Fruit fly (Drosophila melanogaster) whole organism, embryonic: ENCODE data around the gene CG9837.

Source experiments
- Atf6 ChIP-seq: fragments of 200-800 bp; sonication (Bioruptor generic); IDR thresholded peaks from 2 replicates; pipeline ENCODE4 v1.3.6; 2022; ENCODE audit warnings: missing biosample characterization, missing genetic modification characterization
- Bdp1 ChIP-seq: fragments of 200-800 bp; sonication (Bioruptor generic); optimal IDR thresholded peaks from 3 replicates; lab custom pipeline; 2016; ENCODE audit warnings: missing biosample characterization, missing genetic modification characterization
- CG10274 ChIP-seq: fragments of 200-800 bp; sonication (Bioruptor generic); optimal IDR thresholded peaks from 3 replicates; lab custom pipeline; 2017; ENCODE audit warnings: missing biosample characterization, mild to moderate bottlenecking, missing genetic modification characterization
- CG10321 ChIP-seq: fragments of 200-800 bp; sonication (Bioruptor generic); IDR thresholded peaks from 2 replicates; pipeline ENCODE4 v1.3.6; 2022; ENCODE audit warnings: missing biosample characterization, missing genetic modification characterization
- CG11247 ChIP-seq: fragments of 200-800 bp; sonication (Bioruptor generic); IDR thresholded peaks from 2 replicates; pipeline ENCODE4 v1.3.6; 2022; ENCODE audit warnings: missing biosample characterization, missing genetic modification characterization
- CG13287 ChIP-seq: fragments of 200-800 bp; sonication (Bioruptor generic); IDR thresholded peaks from 2 replicates; pipeline ENCODE4 v1.3.6; 2022; ENCODE audit warnings: missing biosample characterization, missing genetic modification characterization; ENCODE audit not compliant: partially characterized antibody
- CG13624 ChIP-seq: fragments of 200-800 bp; sonication (Bioruptor generic); optimal IDR thresholded peaks from 2 replicates; lab custom pipeline; 2016; ENCODE audit warnings: missing biosample characterization, missing genetic modification characterization
- CG15479 ChIP-seq: fragments of 200-800 bp; sonication (Bioruptor generic); optimal IDR thresholded peaks from 3 replicates; lab custom pipeline; 2019; ENCODE audit warnings: missing biosample characterization, mild to moderate bottlenecking, missing genetic modification characterization, moderate library complexity
- CG17912 ChIP-seq: fragments of 200-800 bp; sonication (Bioruptor generic); optimal IDR thresholded peaks from 2 replicates; lab custom pipeline; 2018; ENCODE audit warnings: missing biosample characterization, mild to moderate bottlenecking, missing genetic modification characterization
- CG2199 ChIP-seq: fragments of 200-800 bp; sonication (Bioruptor generic); IDR thresholded peaks from 3 replicates; pipeline ENCODE4 v1.3.6; 2022; ENCODE audit warnings: missing biosample characterization, missing genetic modification characterization
- CG3995 ChIP-seq: fragments of 200-800 bp; sonication (Bioruptor generic); optimal IDR thresholded peaks from 3 replicates; lab custom pipeline; 2016; ENCODE audit warnings: missing biosample characterization, missing genetic modification characterization
- CG42726 ChIP-seq: fragments of 200-800 bp; sonication (Bioruptor generic); IDR thresholded peaks from 2 replicates; pipeline ENCODE4 v1.3.6; 2022; ENCODE audit warnings: missing biosample characterization, missing genetic modification characterization; ENCODE audit not compliant: partially characterized antibody
- CG4820 ChIP-seq: fragments of 200-800 bp; sonication (Bioruptor generic); optimal IDR thresholded peaks from 3 replicates; lab custom pipeline; 2016; ENCODE audit warnings: missing biosample characterization, missing genetic modification characterization
- CG4854 ChIP-seq: fragments of 200-800 bp; sonication (Bioruptor generic); optimal IDR thresholded peaks from 2 replicates; lab custom pipeline; 2016; ENCODE audit warnings: missing biosample characterization, missing genetic modification characterization, inconsistent platforms
- CG7372 ChIP-seq: fragments of 200-800 bp; sonication (Bioruptor generic); IDR thresholded peaks from 2 replicates; pipeline ENCODE4 v1.3.6; 2022; ENCODE audit warnings: missing biosample characterization, missing genetic modification characterization
- CG7963 ChIP-seq: fragments of 200-800 bp; sonication (Bioruptor generic); IDR thresholded peaks from 3 replicates; pipeline ENCODE4 v1.3.6; 2022; ENCODE audit warnings: missing biosample characterization, missing genetic modification characterization; ENCODE audit not compliant: partially characterized antibody
- CG8290 ChIP-seq, 3 experiments: fragments of 200-800 bp; sonication (Bioruptor generic); optimal IDR thresholded peaks; 2 replicates each; lab custom pipeline; 2016 to 2019; ENCODE audit warnings: missing biosample characterization in 3 of 3, missing genetic modification characterization in 3 of 3, mild to moderate bottlenecking in 2 of 3, moderate library complexity in 1 of 3
- CG8478 ChIP-seq: fragments of >200 bp; optimal IDR thresholded peaks from 2 replicates; lab custom pipeline; 2018
- CG8944 ChIP-seq: fragments of 200-800 bp; sonication (Bioruptor generic); optimal IDR thresholded peaks from 3 replicates; lab custom pipeline; 2016; ENCODE audit warnings: missing biosample characterization, missing genetic modification characterization
- CG9437 ChIP-seq: fragments of 200-800 bp; sonication (Bioruptor generic); optimal IDR thresholded peaks from 2 replicates; lab custom pipeline; 2018; ENCODE audit warnings: missing biosample characterization, mild to moderate bottlenecking, missing genetic modification characterization
- Dll ChIP-seq: fragments of 200-800 bp; sonication (Bioruptor generic); IDR thresholded peaks from 4 replicates; pipeline ENCODE4 v1.3.6; 2022; ENCODE audit warnings: missing biosample characterization, missing genetic modification characterization; ENCODE audit not compliant: partially characterized antibody
- Dp ChIP-seq: fragments of 200-800 bp; sonication (Bioruptor generic); optimal IDR thresholded peaks from 2 replicates; lab custom pipeline; 2018; ENCODE audit warnings: missing biosample characterization, mild to moderate bottlenecking, missing genetic modification characterization, moderate library complexity
- Drgx ChIP-seq: fragments of 200-800 bp; sonication (Bioruptor generic); IDR thresholded peaks from 2 replicates; pipeline ENCODE4 v1.3.6; 2022; ENCODE audit warnings: missing biosample characterization, missing genetic modification characterization
- E2f2 ChIP-seq: fragments of 200-800 bp; sonication (Bioruptor generic); IDR thresholded peaks from 2 replicates; pipeline ENCODE4 v1.3.6; 2022; ENCODE audit warnings: missing biosample characterization, missing genetic modification characterization
- Ets65A ChIP-seq: fragments of 200-800 bp; sonication (Bioruptor generic); peaks from one replicate; lab custom pipeline; 2016; ENCODE audit warnings: missing biosample characterization, missing genetic modification characterization
- Ets97D ChIP-seq: fragments of 200-800 bp; sonication (Bioruptor generic); optimal IDR thresholded peaks from 3 replicates; lab custom pipeline; 2016; ENCODE audit warnings: missing biosample characterization, missing genetic modification characterization
- MBD-R2 ChIP-seq: fragments of 200-800 bp; sonication (Bioruptor generic); IDR thresholded peaks from 2 replicates; pipeline ENCODE4 v1.3.6; 2022; ENCODE audit warnings: missing biosample characterization, missing genetic modification characterization
- Med ChIP-seq: fragments of 200-800 bp; sonication (Bioruptor generic); peaks from one replicate; lab custom pipeline; 2016; ENCODE audit warnings: missing biosample characterization, missing genetic modification characterization, mild to moderate bottlenecking, inconsistent platforms, moderate library complexity
- Myb ChIP-seq: fragments of 200-800 bp; sonication (Bioruptor generic); optimal IDR thresholded peaks from 2 replicates; lab custom pipeline; 2016; ENCODE audit warnings: missing biosample characterization, missing genetic modification characterization
- Opbp ChIP-seq: fragments of 200-800 bp; sonication (Bioruptor generic); IDR thresholded peaks from 3 replicates; pipeline ENCODE4 v1.3.6; 2022; ENCODE audit warnings: missing biosample characterization, missing genetic modification characterization; ENCODE audit not compliant: partially characterized antibody
- YL-1 ChIP-seq: fragments of 200-800 bp; sonication (Bioruptor generic); optimal IDR thresholded peaks from 3 replicates; lab custom pipeline; 2017; ENCODE audit warnings: missing biosample characterization, mild to moderate bottlenecking, missing genetic modification characterization
- al ChIP-seq: fragments of 200-800 bp; sonication (Bioruptor generic); IDR thresholded peaks from 2 replicates; pipeline ENCODE4 v1.3.6; 2022; ENCODE audit warnings: missing biosample characterization, missing genetic modification characterization
- amos ChIP-seq: fragments of 200-800 bp; sonication (Bioruptor generic); IDR thresholded peaks from 2 replicates; pipeline ENCODE4 v1.3.6; 2022; ENCODE audit warnings: missing biosample characterization, missing genetic modification characterization; ENCODE audit not compliant: partially characterized antibody
- cad ChIP-seq: fragments of >200 bp; optimal IDR thresholded peaks from 2 replicates; lab custom pipeline; 2017; ENCODE audit warnings: missing biosample characterization, missing genetic modification characterization
- cas ChIP-seq: fragments of 200-800 bp; sonication (Bioruptor generic); IDR thresholded peaks from 2 replicates; pipeline ENCODE4 v1.3.6; 2022; ENCODE audit warnings: missing biosample characterization, missing genetic modification characterization
- ci ChIP-seq: fragments of 200-800 bp; sonication (Bioruptor generic); IDR thresholded peaks from 3 replicates; pipeline ENCODE4 v1.3.6; 2022; ENCODE audit warnings: missing biosample characterization, missing genetic modification characterization
- crc ChIP-seq: fragments of 200-800 bp; sonication (Bioruptor generic); optimal IDR thresholded peaks from 2 replicates; lab custom pipeline; 2016; ENCODE audit warnings: missing biosample characterization, missing genetic modification characterization
- dm ChIP-seq: fragments of 200-800 bp; sonication (Bioruptor generic); optimal IDR thresholded peaks from 3 replicates; lab custom pipeline; 2016; ENCODE audit warnings: missing biosample characterization, missing genetic modification characterization
- gcm ChIP-seq: fragments of 200-800 bp; sonication (Bioruptor generic); optimal IDR thresholded peaks from 2 replicates; lab custom pipeline; 2019; ENCODE audit warnings: missing biosample characterization, mild to moderate bottlenecking, missing genetic modification characterization, moderate library complexity
- hth ChIP-seq: fragments of >200 bp; optimal IDR thresholded peaks from 2 replicates; lab custom pipeline; 2017; ENCODE audit warnings: inconsistent platforms
- kah ChIP-seq: fragments of 200-800 bp; sonication (Bioruptor generic); optimal IDR thresholded peaks from 2 replicates; lab custom pipeline; 2018; ENCODE audit warnings: missing biosample characterization, mild to moderate bottlenecking, missing genetic modification characterization
- lilli ChIP-seq: fragments of 200-800 bp; sonication (Bioruptor generic); optimal IDR thresholded peaks from 3 replicates; lab custom pipeline; 2016; ENCODE audit warnings: missing biosample characterization, missing genetic modification characterization
- pzg ChIP-seq: fragments of 200-800 bp; sonication (Bioruptor generic); optimal IDR thresholded peaks from 3 replicates; lab custom pipeline; 2018; ENCODE audit warnings: missing biosample characterization, mild to moderate bottlenecking, missing genetic modification characterization, moderate library complexity
- ro ChIP-seq: fragments of 200-800 bp; sonication (Bioruptor generic); IDR thresholded peaks from 2 replicates; pipeline ENCODE4 v1.3.6; 2022; ENCODE audit warnings: missing biosample characterization, missing genetic modification characterization
- salm ChIP-seq: fragments of 200-800 bp; sonication (Bioruptor generic); optimal IDR thresholded peaks from 2 replicates; lab custom pipeline; 2018; ENCODE audit warnings: missing biosample characterization, mild to moderate bottlenecking, missing genetic modification characterization
- sisA ChIP-seq: fragments of 200-800 bp; sonication (Bioruptor generic); IDR thresholded peaks from 2 replicates; pipeline ENCODE4 v1.3.6; 2022; ENCODE audit warnings: missing biosample characterization, missing genetic modification characterization
- sr ChIP-seq: fragments of 200-800 bp; sonication (Bioruptor generic); IDR thresholded peaks from 3 replicates; pipeline ENCODE4 v1.3.6; 2022; ENCODE audit warnings: missing biosample characterization, missing genetic modification characterization
- stwl ChIP-seq: fragments of 200-800 bp; sonication (Bioruptor generic); optimal IDR thresholded peaks from 3 replicates; lab custom pipeline; 2018; ENCODE audit warnings: missing biosample characterization, mild to moderate bottlenecking, missing genetic modification characterization, moderate library complexity
- trem ChIP-seq: fragments of 200-800 bp; optimal IDR thresholded peaks from 3 replicates; lab custom pipeline; 2019; ENCODE audit warnings: missing biosample characterization, mild to moderate bottlenecking, missing genetic modification characterization, moderate library complexity
- zfh1 ChIP-seq: fragments of 200-800 bp; sonication (Bioruptor generic); IDR thresholded peaks from 3 replicates; pipeline ENCODE4 v1.3.6; 2022; ENCODE audit warnings: missing biosample characterization, missing genetic modification characterization

Gene CG9837

DNA sequence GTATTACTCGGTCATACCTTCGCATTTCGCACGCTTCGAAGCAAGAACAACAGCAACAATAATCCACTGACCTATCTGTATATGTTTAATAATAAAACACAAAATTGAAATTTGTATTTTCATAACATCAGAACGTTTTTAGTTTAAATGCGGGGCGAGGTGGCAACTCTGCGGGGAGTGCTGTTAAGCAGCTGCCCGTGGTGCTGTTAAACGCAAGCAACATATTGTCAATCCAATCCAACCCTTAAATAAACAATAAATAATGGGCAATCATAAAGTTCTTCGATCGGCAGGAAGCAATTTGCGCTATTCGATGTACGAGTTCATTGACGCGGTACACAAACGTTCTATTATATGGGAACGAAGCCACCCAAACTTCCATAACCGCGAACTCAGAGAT lies 7.3 kb downstream of the CG9837 start, which contains the start of gene hng2 (continued):
- no peak for TF ChIP-seq Atf6
- TF ChIP-seq cad (GFP tag; lab: Kevin White, UChicago) = peak; percentile 7
- no peak for TF ChIP-seq sr (GFP tag; lab: Robert Waterston, UW)
- 0 out of 3 replicates have a peak, but pooled peaks have one; percentile 49 for TF ChIP-seq CG2199 (GFP tag; lab: Robert Waterston, UW)
- TF ChIP-seq Med (GFP tag; lab: Kevin White, UChicago) = peak; percentile 44
- TF ChIP-seq cas (GFP tag; lab: Robert Waterston, UW) = no peak
- TF ChIP-seq CG4820 (GFP tag; lab: Kevin White, UChicago) = no peak
- no peak for TF ChIP-seq gcm
- TF ChIP-seq salm (tag; lab: Kevin White, UChicago) = no peak
- 0 out of 2 replicates have a peak, but pooled peaks have one; percentile 8 for TF ChIP-seq CG13287 (GFP tag; lab: Robert Waterston, UW)
- no peak for TF ChIP-seq CG7963 (GFP tag; lab: Robert Waterston, UW)
- no peak for TF ChIP-seq lilli (GFP tag; lab: Kevin White, UChicago)
- no peak for TF ChIP-seq CG8944 (GFP tag; lab: Kevin White, UChicago)
- peak; percentile 36 for TF ChIP-seq pzg (GFP tag; lab: Kevin White, UChicago)
- TF ChIP-seq kah = no peak
- no peak for TF ChIP-seq ro (GFP tag; lab: Robert Waterston, UW)
- no peak for TF ChIP-seq sisA
- no peak for TF ChIP-seq CG7372 (GFP tag; lab: Robert Waterston, UW)
- TF ChIP-seq E2f2 (GFP tag; lab: Robert Waterston, UW) = peak; percentile 4
- TF ChIP-seq Dp (GFP tag; lab: Kevin White, UChicago) = peak; percentile 22
- no peak for TF ChIP-seq hth (lab: Kevin White, UChicago)
- peak; percentile 28 for TF ChIP-seq Ets65A (GFP tag; lab: Kevin White, UChicago)
- TF ChIP-seq CG4854 (GFP tag; lab: Kevin White, UChicago) = no peak

DNA sequence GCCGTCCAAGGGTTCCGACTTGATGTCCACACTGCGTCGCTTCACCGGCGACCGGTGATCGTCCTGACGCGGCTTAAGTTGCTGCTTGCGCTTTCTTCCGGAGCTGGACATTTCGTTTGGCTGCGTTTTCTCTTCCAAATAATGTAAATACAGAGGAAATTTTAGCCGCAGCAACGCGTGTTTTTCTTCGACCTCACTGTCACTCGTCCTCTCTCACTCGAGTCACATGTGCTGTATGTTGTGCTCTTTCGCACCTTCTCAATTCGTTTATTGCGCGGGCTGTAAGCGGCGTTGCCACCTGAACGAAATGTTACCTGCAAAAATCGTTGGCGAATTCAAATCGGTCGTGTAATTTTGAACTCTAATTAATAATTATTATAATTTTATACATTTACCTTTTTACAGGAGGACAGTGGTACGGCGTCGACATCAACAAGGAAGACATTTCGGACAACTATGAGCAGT lies 8.0 kb downstream of the CG9837 start, which contains the start of gene CG9839:
TSS of gene CG9839 (minus strand) at position 415 of the 465 bp plus-strand sequence.
- TF ChIP-seq Ets97D = peak; percentile 13
- peak; percentile 68 for TF ChIP-seq YL-1 (GFP tag; lab: Kevin White, UChicago)
- peak; percentile 95 for TF ChIP-seq CG10321
- TF ChIP-seq CG8478 (lab: Kevin White, UChicago) = peak; percentile 77
- TF ChIP-seq crc (GFP tag; lab: Kevin White, UChicago) = no peak
- TF ChIP-seq Opbp (GFP tag; lab: Robert Waterston, UW) = peak; percentile 51; the same call in 1 of the 3 replicates
- TF ChIP-seq MBD-R2 (GFP tag; lab: Robert Waterston, UW) = peak; percentile 17; the same call in 1 of the 2 replicates
- peak; percentile 22; the same call in 1 of the 3 replicates for TF ChIP-seq ci
- TF ChIP-seq amos (GFP tag; lab: Robert Waterston, UW) = no peak
- TF ChIP-seq CG8290 (GFP tag; optimal IDR thresholded peaks at IDR 0.05; lab: Kevin White, UChicago) = peak; percentile 19
- peak in 1 of 2 experiments; percentile 48 for TF ChIP-seq CG8290 (tag; optimal IDR thresholded peaks at IDR 0.05; lab: Kevin White, UChicago)
- no peak for TF ChIP-seq Bdp1 (GFP tag; lab: Kevin White, UChicago)
- peak; percentile 62 for TF ChIP-seq CG3995 (GFP tag; lab: Kevin White, UChicago)
- TF ChIP-seq Dp (GFP tag; lab: Kevin White, UChicago) = peak; percentile 79
- no peak for TF ChIP-seq CG13624
- peak; percentile 54 for TF ChIP-seq Med (GFP tag; lab: Kevin White, UChicago)
- 0 out of 2 replicates have a peak, but pooled peaks have one; percentile 6 for TF ChIP-seq Drgx (GFP tag; lab: Robert Waterston, UW)
- TF ChIP-seq CG9437 = no peak
- TF ChIP-seq CG17912 (GFP tag; lab: Kevin White, UChicago) = peak; percentile 1
- TF ChIP-seq trem (tag; lab: Kevin White, UChicago) = peak; percentile 29
- TF ChIP-seq Dll (GFP tag; lab: Robert Waterston, UW) = peak; percentile 38; the same call in 1 of the 4 replicates
- peak; percentile 68 for TF ChIP-seq Myb
- TF ChIP-seq CG15479 (GFP tag; lab: Kevin White, UChicago) = peak; percentile 80
- no peak for TF ChIP-seq CG11247 (GFP tag; lab: Robert Waterston, UW)
- TF ChIP-seq stwl = peak; percentile 38
- TF ChIP-seq CG2199 (GFP tag; lab: Robert Waterston, UW) = peak; percentile 69; the same call in 1 of the 3 replicates
- 0 out of 2 replicates have a peak, but pooled peaks have one; percentile 41 for TF ChIP-seq CG42726 (GFP tag; lab: Robert Waterston, UW)
- TF ChIP-seq dm (GFP tag; lab: Kevin White, UChicago) = peak; percentile 77
- peak; percentile 45 for TF ChIP-seq pzg (GFP tag; lab: Kevin White, UChicago)
- no peak for TF ChIP-seq CG10274 (GFP tag; lab: Kevin White, UChicago)
- TF ChIP-seq al (GFP tag; lab: Robert Waterston, UW) = no peak
- 0 out of 3 replicates have a peak, but pooled peaks have one; percentile 28 for TF ChIP-seq zfh1 (GFP tag; lab: Robert Waterston, UW)
